Fruit fly (Drosophila melanogaster): ENCODE results near the gene CatB.

DNA sequence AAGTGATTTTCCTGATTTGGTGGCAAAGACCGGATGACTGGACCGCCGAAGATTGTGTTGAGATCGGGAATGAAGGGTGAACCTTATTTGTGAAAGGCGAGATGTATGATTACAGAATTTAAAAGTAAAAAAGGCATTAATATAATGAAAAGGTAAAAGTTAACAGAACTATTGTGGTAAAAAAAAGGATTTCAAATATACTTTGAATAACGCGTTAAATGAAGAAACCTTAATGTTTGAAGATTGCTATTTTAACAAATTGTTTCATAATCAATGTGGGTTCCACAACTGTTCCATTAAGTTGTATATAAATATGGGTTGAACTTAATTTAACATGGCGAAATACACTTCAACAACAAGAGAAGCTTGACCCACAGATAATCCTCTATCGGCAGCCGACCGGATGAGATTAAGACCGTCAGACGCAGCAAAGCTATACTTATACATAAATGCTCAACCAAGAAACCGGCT is 33.1 kb upstream of the CatB start, which contains the start of gene Glt:
- TF ChIP-seq dmrt93B (GFP tag; optimal IDR thresholded peaks at IDR 0.05) (peak; percentile 2), br (GFP tag; optimal IDR thresholded peaks at IDR 0.05) (peak; percentile 38), usp (GFP tag; optimal IDR thresholded peaks at IDR 0.05) (no peak), brk (GFP tag; optimal IDR thresholded peaks at IDR 0.05) (no peak), pan (optimal IDR thresholded peaks at IDR 0.05) (no peak), OdsH (GFP tag; optimal IDR thresholded peaks at IDR 0.05) (peak; percentile 31), Myc (optimal IDR thresholded peaks at IDR 0.05) (no peak), psq (GFP tag; optimal IDR thresholded peaks at IDR 0.05) (no peak), lola (GFP tag; optimal IDR thresholded peaks at IDR 0.05) (no peak), Abd-B (GFP tag; optimal IDR thresholded peaks at IDR 0.05) (no peak), Vsx2 (GFP tag; optimal IDR thresholded peaks at IDR 0.05; ENCODE audit: partially characterized antibody) (no peak)

Measured in whole organism, wandering third instar larva.